Worm (Caenorhabditis elegans) whole organism, L3 larva: Measurements from ENCODE around the gene aaim-1.

Experiments used
- aly-2 ChIP-seq: fragments of 150-350 bp; optimal IDR thresholded peaks from 2 replicates; lab custom pipeline; 2014; ENCODE audit warnings: missing biosample characterization, missing genetic modification characterization
- jun-1 ChIP-seq: fragments of 150-350 bp; optimal IDR thresholded peaks from 2 replicates; lab custom pipeline; 2014; ENCODE audit warnings: missing biosample characterization, missing genetic modification reagents, missing genetic modification characterization
- skn-1 ChIP-seq: fragments of 150-350 bp; optimal IDR thresholded peaks from 2 replicates; lab custom pipeline; 2014; ENCODE audit warnings: missing biosample characterization, missing genetic modification characterization
- zag-1 ChIP-seq: fragments of 150-350 bp; optimal IDR thresholded peaks from 2 replicates; lab custom pipeline; 2014; ENCODE audit warnings: missing biosample characterization, missing genetic modification characterization

DNA sequence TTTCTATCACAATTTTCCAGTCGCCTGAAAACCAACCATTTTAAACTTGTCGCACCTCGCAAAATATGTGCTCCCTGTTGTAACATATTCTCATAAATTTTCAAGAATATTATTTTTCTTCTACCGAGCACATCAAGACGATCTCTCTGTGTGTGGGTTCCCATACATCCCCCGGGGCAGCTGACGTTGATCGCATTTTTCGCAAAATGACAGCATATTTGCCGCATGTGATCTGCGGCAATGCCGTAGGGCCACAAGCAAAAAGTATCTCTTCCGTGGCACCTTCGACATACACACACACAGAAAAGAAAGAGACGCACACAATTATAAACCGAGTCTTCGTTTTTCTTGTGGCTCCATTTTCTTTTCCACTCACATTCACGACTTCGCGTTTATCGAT lies 29.4 kb upstream of the aaim-1 start:
- TF ChIP-seq zag-1 (tag; lab: Kevin White, UChicago) (no peak), aly-2 (no peak), jun-1 (no peak), skn-1 (tag; lab: Kevin White, UChicago) (no peak)
